Fruit fly (Drosophila melanogaster) Kc167 (cell line): ENCODE results near the gene SmydA-2.

ENCODE experiments used
- Sin3A ChIP-seq: fragments of >200 bp; optimal IDR thresholded peaks from 2 replicates; lab custom pipeline; 2018; ENCODE audit warnings: missing external identifiers
- h ChIP-seq: fragments of >200 bp; optimal IDR thresholded peaks from 3 replicates; lab custom pipeline; 2018; ENCODE audit warnings: missing external identifiers
- insv ChIP-seq: fragments of >200 bp; optimal IDR thresholded peaks from 3 replicates; lab custom pipeline; 2018; ENCODE audit warnings: missing external identifiers
- psq ChIP-seq: fragments of >200 bp; optimal IDR thresholded peaks from 2 replicates; lab custom pipeline; 2017; ENCODE audit warnings: missing external identifiers
- ttk ChIP-seq: sonication (Bioruptor generic); optimal IDR thresholded peaks from 2 replicates; lab custom pipeline; 2017; ENCODE audit warnings: missing external identifiers

dm6 chr3L:19011174-19011573, 8.1 kb upstream of the SmydA-2 start:
- TF ChIP-seq ttk, result no peak
- no peak for TF ChIP-seq Sin3A (lab: Kevin White, UChicago)
- TF ChIP-seq psq (lab: Kevin White, UChicago), result no peak
- TF ChIP-seq h, result no peak
- no peak for TF ChIP-seq insv
